Worm (Caenorhabditis elegans): Measurements from ENCODE around the gene nhr-37.

Gene nhr-37

DNA sequence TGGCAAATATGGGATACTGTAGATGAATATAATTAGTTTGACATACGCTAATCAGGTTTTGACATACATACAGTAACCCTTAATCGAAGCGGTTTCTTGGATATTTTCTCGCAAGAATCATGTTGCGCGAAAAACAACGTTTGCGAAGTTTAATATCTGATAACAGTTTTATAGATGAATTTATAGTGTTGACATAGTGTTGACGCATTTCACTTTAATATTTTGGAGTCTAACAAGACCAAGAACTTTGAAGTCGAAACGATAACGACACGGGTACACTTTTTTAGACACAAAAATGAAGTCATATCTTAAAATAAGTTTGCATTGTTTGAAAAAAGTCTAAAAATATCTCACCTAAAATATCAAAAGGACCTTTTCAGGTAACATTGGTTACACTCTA lies 5.7 kb upstream of the nhr-37 start:
- TF ChIP-seq nhr-28 (tag; optimal IDR thresholded peaks at IDR 0.05): peak; percentile 95
- TF ChIP-seq pqm-1 (tag; optimal IDR thresholded peaks at IDR 0.05): peak; percentile 52
- no peak for TF ChIP-seq daf-16 (GFP tag; optimal IDR thresholded peaks at IDR 0.05)
- peak; percentile 88 for TF ChIP-seq daf-16 (tag; optimal IDR thresholded peaks at IDR 0.05)
- peak; percentile 46; the same call in 1 of the 2 replicates for TF ChIP-seq dmd-6 (GFP tag; IDR thresholded peaks at IDR 0.05)
- no peak for TF ChIP-seq F37D6.2 (tag; optimal IDR thresholded peaks at IDR 0.05)
- TF ChIP-seq ceh-62 (tag; optimal IDR thresholded peaks at IDR 0.05): no peak
- no peak for TF ChIP-seq jun-1 (tag; optimal IDR thresholded peaks at IDR 0.05)

DNA sequence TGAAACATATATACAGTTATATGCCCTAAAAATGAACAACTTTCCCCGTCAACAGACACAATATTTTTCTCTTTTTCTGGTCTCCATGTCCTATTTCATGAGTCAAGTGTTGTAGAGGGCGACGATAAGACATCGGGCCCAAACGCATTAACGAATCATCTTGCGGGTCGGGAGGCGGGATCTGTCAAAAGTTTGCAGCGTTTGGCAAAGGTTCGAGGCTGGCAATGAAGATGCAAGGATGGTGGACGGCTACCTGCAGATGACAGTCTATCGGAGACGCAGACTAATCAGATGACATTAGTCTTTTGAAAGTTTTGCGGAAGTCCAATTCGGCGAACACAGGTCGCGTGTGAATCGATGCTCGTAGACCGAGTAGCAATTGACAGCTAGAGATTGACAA lies 1.2 kb upstream of the nhr-37 start:
- TF ChIP-seq F49E8.2 (tag; optimal IDR thresholded peaks at IDR 0.05; ENCODE audit: borderline replicate concordance): no peak
- no peak for TF ChIP-seq Y105C5A.15 (GFP tag; IDR thresholded peaks at IDR 0.05)
- no peak for TF ChIP-seq duxl-1 (tag; optimal IDR thresholded peaks at IDR 0.05; ENCODE audit: poor library complexity)
- no peak for TF ChIP-seq zag-1 (tag; optimal IDR thresholded peaks at IDR 0.05)

DNA sequence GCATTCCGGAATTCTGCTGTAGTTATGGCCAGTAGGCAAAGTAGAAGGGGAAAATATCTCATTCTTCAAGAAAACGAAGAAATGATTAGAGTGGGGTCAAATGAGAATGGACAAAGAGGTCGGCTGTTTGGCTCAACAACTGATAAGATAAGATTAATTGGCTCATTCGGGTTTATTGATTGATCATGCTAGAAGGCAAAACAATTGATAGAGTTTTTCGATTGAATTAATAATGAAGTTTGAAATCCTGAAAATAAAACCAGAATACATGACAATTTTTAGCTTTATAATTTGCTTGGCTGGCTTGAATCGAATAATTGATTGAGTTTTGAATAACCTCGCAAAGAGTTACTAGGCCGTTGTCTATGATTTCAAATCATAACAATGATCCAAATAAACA lies 4.2 kb downstream of the nhr-37 start, which contains the start of gene ppt-1:
Gene ppt-1 (minus strand): TSS at position 101 of the 400 bp plus-strand sequence.
- TF ChIP-seq mdt-29 (GFP tag; IDR thresholded peaks at IDR 0.05) (no peak), dpl-1 (GFP tag; optimal IDR thresholded peaks at IDR 0.05) (no peak), egl-27 (tag; optimal IDR thresholded peaks at IDR 0.05) (no peak), snpc-1.2 (GFP tag; IDR thresholded peaks at IDR 0.05) (no peak), F49E8.2 (tag; optimal IDR thresholded peaks at IDR 0.05; ENCODE audit: borderline replicate concordance) (no peak), ZK546.5 (tag; optimal IDR thresholded peaks at IDR 0.05) (no peak), nhr-28 (tag; optimal IDR thresholded peaks at IDR 0.05) (no peak), unc-39 (tag; optimal IDR thresholded peaks at IDR 0.05) (no peak), set-16 (GFP tag; IDR thresholded peaks at IDR 0.05) (no peak), nhr-41 (GFP tag; IDR thresholded peaks at IDR 0.05) (no peak), spr-1 (tag; optimal IDR thresholded peaks at IDR 0.05) (no peak), F10B5.3 (tag; optimal IDR thresholded peaks at IDR 0.05) (no peak), vab-7 (GFP tag; IDR thresholded peaks at IDR 0.05) (no peak), mxl-3 (GFP tag; optimal IDR thresholded peaks at IDR 0.05) (no peak), lin-13 (GFP tag; optimal IDR thresholded peaks at IDR 0.05) (no peak), mdl-1 (tag; optimal IDR thresholded peaks at IDR 0.05) (no peak), fos-1 (tag; optimal IDR thresholded peaks at IDR 0.05) (no peak), php-3 (GFP tag; IDR thresholded peaks at IDR 0.05) (no peak)

DNA sequence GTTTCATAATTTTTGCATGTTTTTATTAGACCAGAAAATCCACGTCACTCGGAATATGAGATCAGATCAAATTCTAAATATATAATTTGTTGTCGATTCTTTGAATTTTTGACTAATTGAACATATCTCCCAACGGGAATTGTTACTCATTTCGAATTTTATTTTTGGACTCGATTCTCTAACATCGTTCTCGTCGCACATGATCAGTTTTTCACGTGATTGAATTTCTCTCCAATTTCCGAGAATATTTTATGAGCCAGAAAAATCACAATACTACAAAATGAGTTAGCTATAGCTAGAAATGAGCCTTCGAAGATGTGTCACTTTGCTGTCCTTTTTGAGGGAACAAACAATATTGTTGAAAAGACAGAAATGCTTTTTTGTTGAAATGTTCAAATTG lies 8.8 kb downstream of the nhr-37 start:
- TF ChIP-seq ceh-82 (tag; optimal IDR thresholded peaks at IDR 0.05) (no peak), Y48G9A.11 (GFP tag; IDR thresholded peaks at IDR 0.05) (no peak), unc-39 (tag; optimal IDR thresholded peaks at IDR 0.05) (no peak), fos-1 (tag; optimal IDR thresholded peaks at IDR 0.05) (no peak), unc-130 (GFP tag; optimal IDR thresholded peaks at IDR 0.05) (no peak), F37D6.2 (tag; optimal IDR thresholded peaks at IDR 0.05) (no peak), cey-2 (tag; optimal IDR thresholded peaks at IDR 0.05; ENCODE audit: borderline replicate concordance, insufficient read depth) (no peak), T20F7.1 (GFP tag; optimal IDR thresholded peaks at IDR 0.05) (no peak), dve-1 (tag; optimal IDR thresholded peaks at IDR 0.05; ENCODE audit: insufficient read depth) (no peak), Y105C5A.15 (GFP tag; IDR thresholded peaks at IDR 0.05) (no peak), nhr-11 (tag; optimal IDR thresholded peaks at IDR 0.05) (peak; percentile 63), daf-8 (GFP tag; IDR thresholded peaks at IDR 0.05) (no peak), nhr-48 (tag; optimal IDR thresholded peaks at IDR 0.05) (peak; percentile 28), daf-12 (tag; optimal IDR thresholded peaks at IDR 0.05) (no peak), nhr-42 (GFP tag; IDR thresholded peaks at IDR 0.05) (no peak), zag-1 (tag; optimal IDR thresholded peaks at IDR 0.05) (no peak), mxl-3 (GFP tag; optimal IDR thresholded peaks at IDR 0.05) (no peak), zfp-3 (GFP tag; conservative IDR thresholded peaks at IDR 0.05) (no peak)

Data from whole organism, L4 larva.